Fruit fly (Drosophila melanogaster) whole organism, wandering third instar larva: ENCODE results near the gene CG15449.

Experiments
- CG32264 ChIP-seq: fragments of 200-800 bp; sonication (Bioruptor generic); optimal IDR thresholded peaks from 2 replicates; lab custom pipeline; 2016; ENCODE audit warnings: missing biosample characterization, missing genetic modification characterization
- OdsH ChIP-seq: fragments of 200-800 bp; sonication (Bioruptor generic); optimal IDR thresholded peaks from 2 replicates; lab custom pipeline; 2016; ENCODE audit warnings: missing biosample characterization, mild to moderate bottlenecking, missing genetic modification characterization
- psq ChIP-seq: fragments of 200-800 bp; sonication (Bioruptor generic); optimal IDR thresholded peaks from 3 replicates; lab custom pipeline; 2017; ENCODE audit warnings: missing biosample characterization, mild to moderate bottlenecking, missing genetic modification characterization, moderate library complexity
- usp ChIP-seq: fragments of >200 bp; optimal IDR thresholded peaks from 2 replicates; lab custom pipeline; 2017; ENCODE audit warnings: missing biosample characterization, missing genetic modification characterization

DNA sequence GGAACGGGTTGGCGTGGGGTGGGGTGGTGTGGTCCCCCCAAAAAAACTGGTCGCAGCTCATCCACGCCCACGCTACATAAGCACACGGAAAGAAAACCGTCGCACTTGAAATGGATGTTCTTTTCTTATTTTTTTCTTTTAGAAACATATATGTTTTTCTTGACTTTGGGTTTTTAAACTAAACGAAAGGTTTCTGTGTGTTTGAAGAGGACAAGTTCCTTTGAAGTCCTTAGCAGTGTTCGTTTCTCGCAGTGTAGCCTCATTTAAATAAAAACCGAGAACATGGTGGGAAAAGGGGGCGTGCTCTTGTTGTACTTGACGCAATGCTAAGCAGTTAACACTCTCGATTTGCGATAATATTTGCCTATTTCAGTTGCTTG lies 33.9 kb upstream of the CG15449 start:
- TF ChIP-seq OdsH (GFP tag; lab: Kevin White, UChicago) (peak; percentile 51), psq (GFP tag; lab: Kevin White, UChicago) (no peak), usp (GFP tag; lab: Kevin White, UChicago) (no peak), CG32264 (peak; percentile 20)
